Fruit fly (Drosophila melanogaster): ENCODE results near the gene CG11262.
A peak's percentile ranks its signal among the peaks of the same experiment; 100 is the strongest.

Gene CG11262

DNA sequence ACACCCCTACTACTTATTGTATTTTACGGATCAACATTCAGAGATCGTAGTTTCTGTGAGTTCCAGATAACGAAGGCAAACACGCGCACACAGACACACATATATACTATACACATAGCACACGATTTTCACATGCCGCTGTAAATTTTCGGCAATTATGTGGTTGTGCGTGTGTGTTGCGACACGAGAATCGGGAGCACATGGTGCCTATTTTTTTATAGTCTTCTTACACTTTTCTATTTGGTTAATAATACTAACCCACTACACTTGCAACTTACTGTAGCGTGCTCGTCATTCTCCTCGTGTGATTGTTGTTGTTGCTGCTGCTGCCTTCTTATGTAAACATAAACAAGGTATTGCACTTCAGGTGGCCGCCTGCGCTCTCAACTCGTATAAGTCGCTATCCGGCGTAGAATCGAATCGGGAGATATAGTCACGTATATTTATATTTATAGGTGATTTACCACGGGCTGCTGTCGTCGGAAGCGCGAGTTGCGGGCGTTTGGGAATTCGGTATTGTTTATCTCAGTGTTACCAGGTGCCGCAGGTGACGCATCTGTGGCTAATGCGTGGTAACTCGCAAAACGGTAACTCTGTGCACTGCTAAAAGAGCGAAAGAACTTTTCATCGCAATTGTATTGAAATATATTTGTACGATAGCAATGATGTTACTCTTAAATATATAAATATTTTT is 27.4 kb downstream of the CG11262 start, which contains the start of gene Adk2 (continued):
- TF ChIP-seq prd (optimal IDR thresholded peaks at IDR 0.05) = no peak
- peak; percentile 67 for TF ChIP-seq prd (GFP tag; IDR thresholded peaks at IDR 0.05)
- TF ChIP-seq YL-1 (GFP tag; optimal IDR thresholded peaks at IDR 0.05) = peak; percentile 66
- no peak for TF ChIP-seq Six4 (GFP tag; optimal IDR thresholded peaks at IDR 0.05)
- no peak for TF ChIP-seq HLH4C (GFP tag; IDR thresholded peaks at IDR 0.05; ENCODE audit: partially characterized antibody)
- peak; percentile 40; the same call in 2 of the 3 replicates for TF ChIP-seq Aef1 (GFP tag; IDR thresholded peaks at IDR 0.05)
- TF ChIP-seq CG15269 (tag; optimal IDR thresholded peaks at IDR 0.05) = no peak
- peak; percentile 20; the same call in 1 of the 2 replicates for TF ChIP-seq E2f2 (GFP tag; IDR thresholded peaks at IDR 0.05)
- peak; percentile 27 for TF ChIP-seq stwl (tag; optimal IDR thresholded peaks at IDR 0.05)
- no peak for TF ChIP-seq ash1 (GFP tag; optimal IDR thresholded peaks at IDR 0.05)
- no peak for TF ChIP-seq CG18262 (tag; optimal IDR thresholded peaks at IDR 0.05)
- no peak for TF ChIP-seq Dip2 (GFP tag; IDR thresholded peaks at IDR 0.05)
- TF ChIP-seq CG1024 (GFP tag; IDR thresholded peaks at IDR 0.05) = no peak
- TF ChIP-seq jumu (GFP tag; optimal IDR thresholded peaks at IDR 0.05) = no peak
- TF ChIP-seq CG3726 (GFP tag; IDR thresholded peaks at IDR 0.05) = peak; percentile 58; the same call in 1 of the 3 replicates
- no peak for TF ChIP-seq vfl (GFP tag; optimal IDR thresholded peaks at IDR 0.05)
- no peak for TF ChIP-seq Hr3 (GFP tag; optimal IDR thresholded peaks at IDR 0.05)
- no peak for TF ChIP-seq Xbp1 (GFP tag; optimal IDR thresholded peaks at IDR 0.05)
- TF ChIP-seq CG14441 (GFP tag; IDR thresholded peaks at IDR 0.05) = peak; percentile 55
- TF ChIP-seq CG8478 (optimal IDR thresholded peaks at IDR 0.05) = no peak
- TF ChIP-seq Poxn (GFP tag; IDR thresholded peaks at IDR 0.05) = no peak
- TF ChIP-seq HLH54F (GFP tag; optimal IDR thresholded peaks at IDR 0.05) = peak; percentile 23
- TF ChIP-seq HLHmδ (GFP tag; optimal IDR thresholded peaks at IDR 0.05) = peak; percentile 74
- TF ChIP-seq knrl (GFP tag; IDR thresholded peaks at IDR 0.05; ENCODE audit: partially characterized antibody) = no peak; the same call in 2 of the 3 replicates
- TF ChIP-seq Med (GFP tag) = peak; percentile 89
- TF ChIP-seq CG2199 (GFP tag; IDR thresholded peaks at IDR 0.05) = 0 out of 3 replicates have a peak, but pooled peaks have one; percentile 19
- 0 out of 2 replicates have a peak, but pooled peaks have one; percentile 27 for TF ChIP-seq ro (GFP tag; IDR thresholded peaks at IDR 0.05)
- peak; percentile 79 for TF ChIP-seq slbo (GFP tag; IDR thresholded peaks at IDR 0.05)
- peak; percentile 67; the same call in 1 of the 3 replicates for TF ChIP-seq CG11456 (GFP tag; IDR thresholded peaks at IDR 0.05)
- no peak for TF ChIP-seq Hmr (GFP tag; optimal IDR thresholded peaks at IDR 0.05)
- peak; percentile 80 for TF ChIP-seq NFAT (GFP tag; IDR thresholded peaks at IDR 0.05)
- no peak for TF ChIP-seq nerfin-2 (GFP tag; IDR thresholded peaks at IDR 0.05; ENCODE audit: partially characterized antibody)
- TF ChIP-seq CG3838 (GFP tag; optimal IDR thresholded peaks at IDR 0.05) = no peak
- no peak for TF ChIP-seq CG1602 (GFP tag; optimal IDR thresholded peaks at IDR 0.05)
- TF ChIP-seq CG7271 (tag; optimal IDR thresholded peaks at IDR 0.05) = no peak
- TF ChIP-seq eyg (GFP tag; optimal IDR thresholded peaks at IDR 0.05) = no peak
- no peak for TF ChIP-seq CG30403 (GFP tag; optimal IDR thresholded peaks at IDR 0.05)
- TF ChIP-seq Doc2 (GFP tag; IDR thresholded peaks at IDR 0.05) = no peak
- peak; percentile 42; the same call in 1 of the 2 replicates for TF ChIP-seq CG5953 (GFP tag; IDR thresholded peaks at IDR 0.05)
- no peak for TF ChIP-seq Antp (GFP tag; optimal IDR thresholded peaks at IDR 0.05)
- peak; percentile 23; the same call in 1 of the 2 replicates for TF ChIP-seq sob (GFP tag; IDR thresholded peaks at IDR 0.05)
- no peak for TF ChIP-seq lbe (GFP tag; optimal IDR thresholded peaks at IDR 0.05)
- TF ChIP-seq twi (tag; optimal IDR thresholded peaks at IDR 0.05) = peak; percentile 4
- no peak for TF ChIP-seq Doc3 (GFP tag; IDR thresholded peaks at IDR 0.05; ENCODE audit: partially characterized antibody)
- TF ChIP-seq tx (GFP tag; optimal IDR thresholded peaks at IDR 0.05) = no peak
- TF ChIP-seq so (GFP tag; IDR thresholded peaks at IDR 0.05) = 0 out of 3 replicates have a peak, but pooled peaks have one; percentile 34
- TF ChIP-seq CG30020 (tag; optimal IDR thresholded peaks at IDR 0.05) = no peak
- no peak for TF ChIP-seq CG12744 (GFP tag; optimal IDR thresholded peaks at IDR 0.05)
- TF ChIP-seq CG8388 (GFP tag; optimal IDR thresholded peaks at IDR 0.05) = no peak
- TF ChIP-seq Gsc (GFP tag; IDR thresholded peaks at IDR 0.05) = no peak
- no peak for TF ChIP-seq CG4854 (GFP tag; optimal IDR thresholded peaks at IDR 0.05)

Data from whole organism, embryonic.